Fruit fly (Drosophila melanogaster): Measurements from ENCODE around the gene Sap47.

- no peak for TF ChIP-seq CG32121 (GFP tag; IDR thresholded peaks at IDR 0.05)
- no peak for TF ChIP-seq D1 (tag; optimal IDR thresholded peaks at IDR 0.05)
- TF ChIP-seq Snoo (tag; optimal IDR thresholded peaks at IDR 0.05): no peak
- no peak for TF ChIP-seq CG9948 (tag; optimal IDR thresholded peaks at IDR 0.05)
- TF ChIP-seq CG10348 (GFP tag; IDR thresholded peaks at IDR 0.05): no peak
- TF ChIP-seq EcR (GFP tag; optimal IDR thresholded peaks at IDR 0.05): no peak
- TF ChIP-seq CG34367 (tag; optimal IDR thresholded peaks at IDR 0.05): no peak
- TF ChIP-seq CG13204 (GFP tag; optimal IDR thresholded peaks at IDR 0.05): no peak
- no peak for TF ChIP-seq CG14655 (GFP tag; optimal IDR thresholded peaks at IDR 0.05)
- no peak for TF ChIP-seq CG12605 (GFP tag; IDR thresholded peaks at IDR 0.05)
- no peak for TF ChIP-seq CG17806 (tag; optimal IDR thresholded peaks at IDR 0.05)
Observed at dm6 chr3R:15963690-15964281, 28.9 kb downstream of the Sap47 start, which contains the start of the genes CG4287 and CG5516.
